Fruit fly (Drosophila melanogaster) ovary, adult (tissue): ENCODE results near the gene LysX.

Source experiments
- CG17801 ChIP-seq: fragments of 200-800 bp; optimal IDR thresholded peaks from 2 replicates; lab custom pipeline; 2019; ENCODE audit warnings: missing biosample characterization, mild to moderate bottlenecking, missing genetic modification characterization, moderate library complexity; ENCODE audit not compliant: partially characterized antibody

LysX gene

DNA sequence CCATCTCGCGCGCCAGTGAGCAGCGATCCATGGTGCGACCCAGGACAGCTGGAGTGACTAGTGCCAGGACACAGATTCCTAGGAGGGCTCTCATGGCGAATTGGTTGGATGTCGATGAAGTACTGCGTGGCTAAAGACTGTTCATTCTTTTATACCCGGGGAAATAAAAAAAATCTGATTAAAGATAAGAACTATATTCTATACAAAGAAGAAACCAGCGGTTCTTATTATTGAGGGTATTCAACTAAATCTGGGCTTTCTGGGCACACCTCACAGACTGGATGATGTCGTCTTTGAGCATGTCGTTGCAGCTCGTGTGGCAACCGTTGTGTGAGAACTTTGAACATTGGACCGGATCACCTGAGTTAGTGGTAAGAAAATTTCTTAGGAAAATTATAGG, at the start of gene LysX:
LysX (minus strand) TSS at position 101 of the 400 bp plus-strand sequence.
- no peak for TF ChIP-seq CG17801

dm6 chr3L:1238219-1238618, 43.1 kb upstream of the LysX start, which contains the start of gene CG9192:
CG9192 (minus strand) TSS chr3L:1238319.
- TF ChIP-seq CG17801 = no peak

- no peak for TF ChIP-seq CG17801
These were observed 40.3 kb upstream of the LysX start, which contains the start of gene galene for dm6 chr3L:1235426-1235825. galene (plus strand) TSS chr3L:1235726.

dm6 chr3L:1233830-1234229, 38.7 kb upstream of the LysX start, which contains the start of gene CG33966:
CG33966 (plus strand) TSS chr3L:1234130.
- TF ChIP-seq CG17801 = no peak

DNA sequence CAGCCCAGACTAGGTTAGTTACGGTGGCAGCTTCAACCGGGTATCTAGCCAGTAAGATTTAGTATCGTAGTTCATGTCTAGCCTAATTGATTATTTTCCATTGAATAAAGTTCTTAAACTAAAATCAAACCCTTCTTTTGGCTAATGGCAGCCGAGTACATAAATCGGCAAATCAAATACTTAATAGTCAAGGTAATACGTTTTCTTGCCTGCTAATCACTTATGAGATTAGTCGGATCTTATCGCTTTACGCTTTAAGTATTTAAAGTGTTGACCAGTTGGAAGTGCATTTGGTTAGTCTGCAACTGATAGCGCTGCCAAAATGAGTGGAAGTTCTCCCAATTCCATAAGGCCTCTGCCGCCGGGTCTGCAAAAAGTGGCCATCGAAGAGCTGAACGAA, 37.5 kb upstream of the LysX start, which contains the start of gene CG33965:
CG33965 (plus strand) TSS at position 301 of the 400 bp plus-strand sequence.
- TF ChIP-seq CG17801 = no peak

DNA sequence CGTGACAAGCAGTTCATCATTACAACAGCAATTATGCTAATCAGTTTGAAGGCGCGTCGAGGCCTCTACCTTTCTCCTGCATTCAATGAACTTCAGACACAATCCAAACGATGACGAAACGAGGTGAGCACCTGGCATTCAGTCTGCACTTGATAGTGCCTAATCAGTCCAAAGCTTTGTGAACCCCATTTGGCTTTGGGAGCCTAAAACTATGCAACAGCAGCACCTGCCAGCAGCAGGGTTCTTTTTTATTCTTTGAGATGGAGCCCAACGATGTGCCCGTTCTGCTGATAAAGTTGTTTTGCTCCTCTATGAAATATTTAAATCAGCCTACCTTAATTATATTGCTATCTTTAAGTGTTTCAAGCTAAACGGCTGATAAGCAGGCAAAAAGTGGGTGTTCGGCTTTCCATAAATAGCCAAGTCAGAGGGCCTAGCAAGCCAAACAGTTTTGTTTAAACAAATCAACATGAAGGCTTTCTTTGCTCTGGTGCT, 32.2 kb upstream of the LysX start, which contains the start of gene LysS:
LysS (plus strand) TSS at position 445 of the 495 bp plus-strand sequence.
- no peak for TF ChIP-seq CG17801

dm6 chr3L:1218596-1218995, 23.5 kb upstream of the LysX start, which contains the start of gene LysP:
LysP (minus strand) TSS chr3L:1218696.
- no peak for TF ChIP-seq CG17801

- no peak for TF ChIP-seq CG17801
These were observed 21.4 kb upstream of the LysX start for dm6 chr3L:1216460-1216859.

dm6 chr3L:1212571-1212970, 17.5 kb upstream of the LysX start, which contains the start of gene LysE:
LysE (plus strand) TSS chr3L:1212827.
- TF ChIP-seq CG17801 = no peak

DNA sequence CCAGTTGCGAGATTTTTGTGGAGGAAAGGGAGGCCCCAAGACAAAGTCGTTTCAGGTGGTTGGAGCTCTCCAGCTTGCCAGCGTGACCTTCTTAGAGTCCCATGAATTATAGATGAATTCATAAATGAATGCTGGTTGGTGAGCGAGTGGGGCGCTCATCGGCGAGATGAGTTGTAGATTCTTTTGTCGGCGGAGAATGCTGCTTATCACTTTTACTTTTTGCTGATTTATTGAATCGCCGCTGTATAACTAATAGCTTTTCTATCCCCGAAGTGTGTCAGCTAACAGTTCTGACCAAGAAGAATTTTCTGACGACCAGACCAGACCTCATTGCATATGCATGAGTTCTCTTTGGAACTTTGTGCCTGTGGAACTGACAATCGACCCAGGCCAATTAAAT, 17.0 kb upstream of the LysX start:
- TF ChIP-seq CG17801 = no peak

DNA sequence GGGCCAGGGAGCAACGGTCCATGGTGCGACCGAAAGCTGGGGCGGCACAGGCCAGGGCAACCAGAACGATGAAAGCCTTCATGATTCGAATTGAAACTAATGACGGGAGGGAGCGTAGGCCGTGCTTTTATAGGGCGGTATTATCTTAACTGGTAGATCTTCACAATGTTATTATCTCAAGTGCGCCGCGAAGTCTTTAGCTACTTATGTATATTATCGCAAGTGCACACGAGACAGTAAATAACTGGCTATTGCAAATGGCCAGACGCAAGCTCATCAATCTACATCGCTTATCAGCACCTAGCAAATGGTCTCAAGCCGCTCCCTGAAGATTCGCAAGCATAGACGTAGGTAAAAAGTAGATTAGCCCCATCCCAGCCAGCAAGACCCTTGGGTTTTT, 16.0 kb upstream of the LysX start, which contains the start of gene LysD:
LysD (minus strand) TSS at position 101 of the 400 bp plus-strand sequence.
- TF ChIP-seq CG17801 = no peak

- no peak for TF ChIP-seq CG17801
These were observed 13.1 kb upstream of the LysX start for dm6 chr3L:1208206-1208605.

DNA sequence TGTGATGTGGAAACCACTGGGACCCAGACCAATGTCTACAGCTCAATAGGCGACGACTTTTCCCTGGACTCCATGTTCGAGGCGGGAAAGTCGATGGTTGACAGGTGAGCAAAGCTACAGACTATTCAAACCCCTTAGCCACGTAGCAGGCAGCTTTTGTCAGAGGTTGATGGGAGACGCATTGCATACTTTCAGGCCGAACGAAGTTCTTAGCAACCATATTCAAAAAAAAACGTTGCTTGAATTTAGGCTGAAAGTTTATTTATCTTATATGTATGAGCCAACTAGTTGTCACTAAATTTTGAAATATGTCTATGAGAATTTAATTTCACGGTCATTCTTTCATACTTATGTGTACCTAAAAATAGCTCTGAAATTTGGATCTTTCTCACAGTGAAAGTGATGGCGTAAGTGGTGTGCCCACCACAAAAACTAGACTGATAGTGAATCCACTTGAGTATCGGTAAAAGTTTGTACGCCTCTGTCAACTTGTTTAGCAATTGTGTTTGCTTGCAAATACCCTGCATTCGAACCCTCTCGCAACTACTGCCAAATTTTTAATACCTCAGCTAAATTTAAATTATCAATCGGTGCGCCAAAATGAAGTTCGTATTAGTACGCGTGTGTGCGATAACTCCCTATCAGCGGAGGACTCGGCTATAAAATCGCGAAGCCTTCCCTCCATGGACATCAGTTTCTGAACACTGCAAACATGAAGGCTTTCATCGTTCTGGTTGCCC, 11.8 kb upstream of the LysX start, which contains the start of gene LysB:
LysB (plus strand) TSS at position 690 of the 740 bp plus-strand sequence.
- TF ChIP-seq CG17801 = no peak

- TF ChIP-seq CG17801 = no peak
These were observed 9.8 kb upstream of the LysX start, which contains the start of gene CG9119 for dm6 chr3L:1204674-1205547. CG9119 (minus strand) TSS chr3L:1204795.

dm6 chr3L:1203855-1204431, 8.8 kb upstream of the LysX start:
- no peak for TF ChIP-seq CG17801

- no peak for TF ChIP-seq CG17801
These were observed 7.6 kb upstream of the LysX start, which contains the start of gene meep for dm6 chr3L:1202588-1203195. meep (minus strand) TSS chr3L:1203036.
